Fruit fly (Drosophila melanogaster) whole organism, prepupa: ENCODE measurements around the gene Past1.

ENCODE experiments used
- Blimp-1 ChIP-seq: fragments of 200-800 bp; sonication (Bioruptor generic); optimal IDR thresholded peaks from 3 replicates; lab custom pipeline; 2017; ENCODE audit warnings: missing biosample characterization, missing genetic modification characterization, mild to moderate bottlenecking, moderate library complexity, missing genetic modification reagents
- CG10631 ChIP-seq: fragments of 200-800 bp; sonication (Bioruptor generic); optimal IDR thresholded peaks from 2 replicates; lab custom pipeline; 2016; ENCODE audit warnings: missing biosample characterization, missing genetic modification characterization
- CG10669 ChIP-seq: fragments of 200-800 bp; sonication (Bioruptor generic); optimal IDR thresholded peaks from 3 replicates; lab custom pipeline; 2018; ENCODE audit warnings: missing biosample characterization, mild to moderate bottlenecking, missing genetic modification characterization, moderate library complexity
- CG11902 ChIP-seq: fragments of 200-800 bp; sonication (Bioruptor generic); optimal IDR thresholded peaks from 3 replicates; lab custom pipeline; 2016; ENCODE audit warnings: missing biosample characterization, missing genetic modification characterization
- CG1621 ChIP-seq: fragments of 200-800 bp; sonication (Bioruptor generic); optimal IDR thresholded peaks from 3 replicates; lab custom pipeline; 2018; ENCODE audit warnings: missing biosample characterization, mild to moderate bottlenecking, missing genetic modification characterization
- CG3032 ChIP-seq: fragments of 200-800 bp; optimal IDR thresholded peaks from 2 replicates; lab custom pipeline; 2019; ENCODE audit warnings: missing biosample characterization, mild to moderate bottlenecking, missing genetic modification characterization, moderate library complexity
- CG31627 ChIP-seq: fragments of 200-800 bp; sonication (Bioruptor generic); optimal IDR thresholded peaks from 3 replicates; lab custom pipeline; 2016; ENCODE audit warnings: missing biosample characterization, missing genetic modification characterization
- CG32006 ChIP-seq: fragments of 200-800 bp; sonication (Bioruptor generic); optimal IDR thresholded peaks from 3 replicates; lab custom pipeline; 2017; ENCODE audit warnings: missing biosample characterization, mild to moderate bottlenecking, missing genetic modification characterization
- CG3919 ChIP-seq: fragments of 200-800 bp; sonication (Bioruptor generic); optimal IDR thresholded peaks from 3 replicates; lab custom pipeline; 2016; ENCODE audit warnings: missing biosample characterization, missing genetic modification characterization
- CG4318 ChIP-seq: fragments of 200-800 bp; sonication (Bioruptor generic); optimal IDR thresholded peaks from 3 replicates; lab custom pipeline; 2017; ENCODE audit warnings: missing biosample characterization, mild to moderate bottlenecking, missing genetic modification characterization
- CG6163 ChIP-seq: fragments of 200-800 bp; sonication (Bioruptor generic); IDR thresholded peaks from 3 replicates; pipeline ENCODE4 v1.3.6; 2022; ENCODE audit warnings: missing biosample characterization, missing genetic modification characterization
- CG8119 ChIP-seq: fragments of 200-800 bp; sonication (Bioruptor generic); IDR thresholded peaks from 3 replicates; pipeline ENCODE4 v1.3.6; 2022; ENCODE audit warnings: missing biosample characterization, missing genetic modification characterization
- Eip75B ChIP-seq: fragments of 200-800 bp; sonication (Bioruptor generic); optimal IDR thresholded peaks from 3 replicates; lab custom pipeline; 2016; ENCODE audit warnings: missing biosample characterization, missing genetic modification characterization
- Eip78C ChIP-seq: fragments of 200-800 bp; sonication (Bioruptor generic); peaks from one replicate; lab custom pipeline; 2016; ENCODE audit warnings: missing biosample characterization, missing genetic modification characterization
- Ets21C ChIP-seq: fragments of 200-800 bp; sonication (Bioruptor generic); optimal IDR thresholded peaks from 3 replicates; lab custom pipeline; 2016; ENCODE audit warnings: missing biosample characterization, missing genetic modification characterization
- Ets96B ChIP-seq: fragments of 200-800 bp; optimal IDR thresholded peaks from 2 replicates; lab custom pipeline; 2019; ENCODE audit warnings: missing biosample characterization, mild to moderate bottlenecking, missing genetic modification characterization, moderate library complexity
- Gug ChIP-seq: fragments of 200-800 bp; sonication (Bioruptor generic); IDR thresholded peaks from 2 replicates; pipeline ENCODE4 v1.3.6; 2022; ENCODE audit warnings: missing biosample characterization, missing genetic modification characterization
- Hr39 ChIP-seq: fragments of 200-800 bp; sonication (Bioruptor generic); optimal IDR thresholded peaks from 2 replicates; lab custom pipeline; 2016; ENCODE audit warnings: missing biosample characterization, missing genetic modification characterization
- Hr4 ChIP-seq: fragments of 200-800 bp; sonication (Bioruptor generic); optimal IDR thresholded peaks from 3 replicates; lab custom pipeline; 2016; ENCODE audit warnings: missing biosample characterization, missing genetic modification characterization
- Lpt ChIP-seq: fragments of 200-800 bp; sonication (Bioruptor generic); optimal IDR thresholded peaks from 3 replicates; lab custom pipeline; 2016; ENCODE audit warnings: missing biosample characterization, missing genetic modification characterization
- Met ChIP-seq: fragments of 200-800 bp; sonication (Bioruptor generic); optimal IDR thresholded peaks from 3 replicates; lab custom pipeline; 2016; ENCODE audit warnings: missing biosample characterization, missing genetic modification characterization
- OdsH ChIP-seq: fragments of 200-800 bp; sonication (Bioruptor generic); optimal IDR thresholded peaks from 3 replicates; lab custom pipeline; 2016; ENCODE audit warnings: missing biosample characterization, missing genetic modification characterization
- Smox ChIP-seq: fragments of 200-800 bp; sonication (Bioruptor generic); optimal IDR thresholded peaks from 3 replicates; lab custom pipeline; 2016; ENCODE audit warnings: missing biosample characterization, missing genetic modification characterization
- Sox14 ChIP-seq: fragments of 200-800 bp; sonication (Bioruptor generic); optimal IDR thresholded peaks from 3 replicates; lab custom pipeline; 2016; ENCODE audit warnings: missing biosample characterization, missing genetic modification characterization
- achi ChIP-seq: fragments of 200-800 bp; sonication (Bioruptor generic); optimal IDR thresholded peaks from 3 replicates; lab custom pipeline; 2016; ENCODE audit warnings: missing biosample characterization, missing genetic modification characterization
- acj6 ChIP-seq: fragments of 200-800 bp; sonication (Bioruptor generic); optimal IDR thresholded peaks from 3 replicates; lab custom pipeline; 2016; ENCODE audit warnings: missing biosample characterization, missing genetic modification characterization
- cyc ChIP-seq: fragments of 200-800 bp; sonication (Bioruptor generic); optimal IDR thresholded peaks from 3 replicates; lab custom pipeline; 2016; ENCODE audit warnings: missing biosample characterization, missing genetic modification characterization
- dsx ChIP-seq: fragments of 200-800 bp; optimal IDR thresholded peaks from 3 replicates; lab custom pipeline; 2019; ENCODE audit warnings: missing biosample characterization, mild to moderate bottlenecking, missing genetic modification characterization, moderate library complexity; ENCODE audit not compliant: poor library complexity, severe bottlenecking
- eg ChIP-seq: fragments of 200-800 bp; sonication (Bioruptor generic); IDR thresholded peaks from 3 replicates; pipeline ENCODE4 v1.3.6; 2022; ENCODE audit warnings: missing biosample characterization, missing genetic modification characterization
- fd59A ChIP-seq: fragments of 200-800 bp; sonication (Bioruptor generic); optimal IDR thresholded peaks from 2 replicates; lab custom pipeline; 2017; ENCODE audit warnings: missing biosample characterization, mild to moderate bottlenecking, missing genetic modification characterization, missing genetic modification reagents
- fd85E ChIP-seq: fragments of 200-800 bp; sonication (Bioruptor generic); optimal IDR thresholded peaks from 3 replicates; lab custom pipeline; 2016; ENCODE audit warnings: missing biosample characterization, missing genetic modification characterization
- fkh ChIP-seq: fragments of 200-800 bp; sonication (Bioruptor generic); optimal IDR thresholded peaks from 3 replicates; lab custom pipeline; 2017; ENCODE audit warnings: missing biosample characterization, mild to moderate bottlenecking, missing genetic modification characterization, moderate library complexity
- lz ChIP-seq: fragments of 200-800 bp; sonication (Bioruptor generic); optimal IDR thresholded peaks from 3 replicates; lab custom pipeline; 2016; ENCODE audit warnings: missing biosample characterization, missing genetic modification characterization
- net ChIP-seq: fragments of 200-800 bp; sonication (Bioruptor generic); optimal IDR thresholded peaks from 3 replicates; lab custom pipeline; 2016; ENCODE audit warnings: missing biosample characterization, missing genetic modification characterization
- pdm3 ChIP-seq: fragments of 200-800 bp; sonication (Bioruptor generic); optimal IDR thresholded peaks from 3 replicates; lab custom pipeline; 2016; ENCODE audit warnings: missing biosample characterization, missing genetic modification characterization
- salr ChIP-seq, 2 experiments: fragments of 200-800 bp; sonication (Bioruptor generic); optimal IDR thresholded peaks; 3 replicates each; lab custom pipeline; 2016 to 2018; ENCODE audit warnings: missing biosample characterization in 2 of 2, missing genetic modification characterization in 2 of 2, mild to moderate bottlenecking in 1 of 2
- spab ChIP-seq: fragments of 200-800 bp; sonication (Bioruptor generic); optimal IDR thresholded peaks from 2 replicates; lab custom pipeline; 2017; ENCODE audit warnings: missing biosample characterization, mild to moderate bottlenecking, missing genetic modification characterization, missing genetic modification reagents
- svp ChIP-seq: fragments of 200-800 bp; sonication (Bioruptor generic); peaks from one replicate; lab custom pipeline; 2016; ENCODE audit warnings: missing biosample characterization, missing genetic modification characterization
- vri ChIP-seq: fragments of 200-800 bp; sonication (Bioruptor generic); optimal IDR thresholded peaks from 3 replicates; lab custom pipeline; 2016; ENCODE audit warnings: missing biosample characterization, mild to moderate bottlenecking, missing genetic modification characterization

Gene Past1

DNA sequence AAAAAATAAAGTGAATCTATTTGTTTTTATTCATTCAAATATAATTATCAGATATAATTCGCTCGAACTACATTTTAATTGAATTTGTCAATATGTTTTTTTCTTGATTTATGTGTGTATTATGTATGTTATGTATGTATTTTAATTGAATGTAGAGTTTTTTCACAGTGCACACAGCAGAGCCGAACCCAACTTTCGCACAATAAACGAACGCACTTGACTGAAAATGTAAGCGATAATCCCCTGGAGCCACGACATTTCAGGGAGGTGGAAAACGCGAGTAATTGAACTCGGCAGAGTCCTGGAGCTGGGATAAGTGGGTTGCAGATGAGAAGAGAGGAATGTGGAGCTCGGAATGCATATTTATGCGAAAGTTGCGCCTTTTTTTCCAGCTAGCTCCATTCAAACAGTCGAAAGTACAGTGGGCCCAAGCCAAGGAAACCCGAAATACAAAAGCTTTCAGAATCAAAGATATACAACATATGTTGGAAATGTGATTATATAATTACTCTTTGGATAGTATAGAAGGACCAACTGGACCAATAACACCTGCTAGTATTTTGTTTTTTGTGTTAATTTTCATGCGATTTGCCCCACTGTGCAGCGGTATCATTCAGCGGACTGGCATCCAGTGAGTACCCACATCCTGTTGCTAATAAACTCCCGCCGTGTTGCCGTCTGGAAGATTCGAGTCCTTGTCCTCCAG lies 31.0 kb downstream of the Past1 start:
- TF ChIP-seq Met (GFP tag; lab: Kevin White, UChicago) (peak; percentile 1), CG10669 (GFP tag; lab: Kevin White, UChicago) (peak; percentile 17), cyc (peak; percentile 8), CG31627 (peak; percentile 13), dsx (GFP tag; lab: Kevin White, UChicago) (no peak), Hr4 (GFP tag; lab: Kevin White, UChicago) (no peak), vri (GFP tag; lab: Kevin White, UChicago) (no peak), acj6 (GFP tag; lab: Kevin White, UChicago) (peak; percentile 27), CG8119 (GFP tag; lab: Robert Waterston, UW) (no peak), Sox14 (GFP tag; lab: Kevin White, UChicago) (peak; percentile 6), Smox (GFP tag; lab: Kevin White, UChicago) (peak; percentile 8), lz (peak; percentile 6), Ets21C (no peak), Eip75B (GFP tag; lab: Kevin White, UChicago) (no peak), OdsH (GFP tag; lab: Kevin White, UChicago) (peak; percentile 22), fd85E (GFP tag; lab: Kevin White, UChicago) (no peak), CG1621 (tag; lab: Kevin White, UChicago) (peak; percentile 23), svp (GFP tag; lab: Kevin White, UChicago) (peak; percentile 73), CG3032 (peak; percentile 9), net (GFP tag; lab: Kevin White, UChicago) (no peak), fkh (GFP tag; lab: Kevin White, UChicago) (no peak), CG10631 (GFP tag; lab: Kevin White, UChicago) (peak; percentile 3), CG6163 (peak; percentile 55; the same call in 1 of the 3 replicates), CG3919 (peak; percentile 42), CG4318 (GFP tag; lab: Kevin White, UChicago) (peak; percentile 4), Ets96B (tag; lab: Kevin White, UChicago) (peak; percentile 11), salr (GFP tag; optimal IDR thresholded peaks at IDR 0.05; lab: Kevin White, UChicago) (no peak), pdm3 (GFP tag; lab: Kevin White, UChicago) (peak; percentile 22), fd59A (GFP tag; lab: Kevin White, UChicago) (peak; percentile 15), CG11902 (no peak), Eip78C (peak; percentile 71), Lpt (GFP tag; lab: Kevin White, UChicago) (no peak), achi (peak; percentile 5), Gug (GFP tag; lab: Robert Waterston, UW) (no peak), spab (GFP tag; lab: Kevin White, UChicago) (peak; percentile 11), CG32006 (peak; percentile 33), Hr39 (GFP tag; lab: Kevin White, UChicago) (peak; percentile 32)

DNA sequence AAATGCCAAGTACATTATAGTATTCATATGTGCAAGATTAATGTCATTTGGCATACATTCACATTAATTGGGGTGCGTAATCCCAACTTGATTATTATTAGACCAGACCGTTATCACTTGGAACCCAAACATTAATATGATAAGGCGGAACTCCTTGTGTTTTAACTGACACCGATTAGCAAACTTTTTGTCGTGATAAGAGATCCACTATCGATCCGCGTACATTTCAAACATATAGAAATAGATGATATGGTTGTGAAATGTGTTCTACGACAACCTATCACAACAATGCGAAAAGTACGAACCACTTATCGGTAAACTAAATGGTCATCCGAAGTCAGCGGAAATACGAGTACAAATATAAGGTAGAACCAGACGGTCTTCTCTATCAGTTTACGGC lies 42.1 kb downstream of the Past1 start, which contains the start of gene Ugt37A2:
Gene Ugt37A2, plus strand, starts transcription at position 396 of the 400 bp plus-strand sequence.
- TF ChIP-seq Ets21C (no peak), Hr4 (GFP tag; lab: Kevin White, UChicago) (no peak), eg (GFP tag; lab: Robert Waterston, UW) (no peak), vri (GFP tag; lab: Kevin White, UChicago) (no peak), lz (no peak), CG32006 (no peak), spab (GFP tag; lab: Kevin White, UChicago) (no peak), Blimp-1 (GFP tag; lab: Kevin White, UChicago) (no peak), Lpt (GFP tag; lab: Kevin White, UChicago) (no peak)
